Worm (Caenorhabditis elegans) whole organism, L4/young adult: ENCODE data around the gene D1046.18.

Experiments
- W03F9.2 ChIP-seq: fragments of 150-350 bp; optimal IDR thresholded peaks from 2 replicates; lab custom pipeline; 2014; ENCODE audit warnings: missing biosample characterization, missing genetic modification characterization
- dao-5 ChIP-seq: sonication (generic microtip); optimal IDR thresholded peaks from 2 replicates; lab custom pipeline; 2016; ENCODE audit warnings: missing genotype, missing genetic modification characterization, moderate library complexity, missing compliant biosample characterization
- him-1 ChIP-seq: sonication (generic microtip); optimal IDR thresholded peaks from 2 replicates; lab custom pipeline; 2016; ENCODE audit warnings: missing genotype, missing genetic modification reagents, missing genetic modification characterization, missing compliant biosample characterization

DNA sequence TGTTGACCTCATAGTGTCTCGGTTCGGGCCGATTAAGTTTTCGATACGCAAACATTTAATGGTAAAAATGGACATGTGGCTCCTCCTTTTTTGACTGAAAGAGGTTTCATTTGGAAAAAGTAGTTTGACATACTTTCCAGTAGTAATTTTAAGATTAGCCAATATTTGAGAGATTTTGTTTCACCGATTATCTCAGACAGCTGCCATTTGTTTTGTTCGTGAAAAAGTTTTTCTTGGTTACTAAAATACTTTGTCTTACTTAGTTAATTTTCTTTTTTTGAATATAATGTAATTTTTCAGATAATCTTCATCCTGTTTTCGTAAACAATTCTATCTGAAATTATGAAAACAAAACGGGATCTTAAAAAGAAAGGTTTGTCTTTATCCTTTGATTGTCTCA lies 43.8 kb upstream of the D1046.18 start, which contains the start of gene C09G9.5:
- TF ChIP-seq dao-5 (tag; lab: Kevin White, UChicago) (no peak), him-1 (no peak), W03F9.2 (no peak)
